Fruit fly (Drosophila melanogaster): ENCODE results near the gene CG2962.

- TF ChIP-seq CG34367 (tag; optimal IDR thresholded peaks at IDR 0.05) = no peak
- no peak for TF ChIP-seq CG12605 (GFP tag; IDR thresholded peaks at IDR 0.05)
- no peak for TF ChIP-seq Ets98B (GFP tag; IDR thresholded peaks at IDR 0.05)
- TF ChIP-seq CG15710 (tag; optimal IDR thresholded peaks at IDR 0.05) = no peak
- no peak for TF ChIP-seq rn (GFP tag; IDR thresholded peaks at IDR 0.05)
- TF ChIP-seq CG8301 (tag; optimal IDR thresholded peaks at IDR 0.05) = no peak
- TF ChIP-seq EcR (GFP tag; optimal IDR thresholded peaks at IDR 0.05) = no peak
- TF ChIP-seq CG8159 (tag; optimal IDR thresholded peaks at IDR 0.05) = no peak
- no peak for TF ChIP-seq gl (tag; optimal IDR thresholded peaks at IDR 0.05)
Measured at dm6 chrX:10242883-10243282, 26.4 kb upstream of the CG2962 start.

Measured in whole organism, pupa.